Worm (Caenorhabditis elegans) whole organism, early embryonic: ENCODE data around the gene Y37H2A.14.

Experiments used
- B0310.2 ChIP-seq: sonication (generic microtip); optimal IDR thresholded peaks from 2 replicates; lab custom pipeline; 2016; ENCODE audit warnings: mild to moderate bottlenecking, missing genetic modification characterization, missing compliant biosample characterization
- F13C5.2 ChIP-seq: sonication (generic microtip); optimal IDR thresholded peaks from 2 replicates; lab custom pipeline; 2017; ENCODE audit warnings: mild to moderate bottlenecking, missing genetic modification characterization, inconsistent platforms, missing compliant biosample characterization
- aly-1 ChIP-seq: sonication (generic microtip); optimal IDR thresholded peaks from 2 replicates; lab custom pipeline; 2016; ENCODE audit warnings: missing genetic modification characterization, missing compliant biosample characterization
- ama-1 ChIP-seq: fragments of 150-350 bp; optimal IDR thresholded peaks from 2 replicates; lab custom pipeline; 2014
- ceh-13 ChIP-seq: fragments of 200-800 bp; sonication (Bioruptor generic); optimal IDR thresholded peaks from 2 replicates; lab custom pipeline; 2018; ENCODE audit warnings: mild to moderate bottlenecking, missing genetic modification characterization, missing compliant biosample characterization
- ceh-36 ChIP-seq: sonication (generic microtip); optimal IDR thresholded peaks from 2 replicates; lab custom pipeline; 2016; ENCODE audit warnings: missing genetic modification characterization, inconsistent platforms, missing compliant biosample characterization
- ets-7 ChIP-seq: sonication (generic microtip); optimal IDR thresholded peaks from 2 replicates; lab custom pipeline; 2016; ENCODE audit warnings: missing genotype, missing genetic modification characterization, missing compliant biosample characterization
- flt-1 ChIP-seq: fragments of 200-800 bp; sonication (Bioruptor generic); IDR thresholded peaks from 2 replicates; pipeline ENCODE4 v1.3.6; 2022; ENCODE audit warnings: missing genetic modification characterization, missing compliant biosample characterization
- hmbx-1 ChIP-seq: sonication (generic microtip); optimal IDR thresholded peaks from 2 replicates; lab custom pipeline; 2016; ENCODE audit warnings: mild to moderate bottlenecking, missing genetic modification characterization, missing compliant biosample characterization
- hmg-4 ChIP-seq: fragments of 200-800 bp; sonication (Bioruptor generic); optimal IDR thresholded peaks from 2 replicates; lab custom pipeline; 2018; ENCODE audit warnings: mild to moderate bottlenecking, missing genetic modification characterization, missing compliant biosample characterization
- hnd-1 ChIP-seq: sonication (generic microtip); optimal IDR thresholded peaks from 2 replicates; lab custom pipeline; 2016; ENCODE audit warnings: missing genetic modification characterization, missing compliant biosample characterization
- pes-1 ChIP-seq: fragments of 200-800 bp; sonication (Bioruptor generic); IDR thresholded peaks from 2 replicates; pipeline ENCODE4 v1.3.6; 2022; ENCODE audit warnings: missing genetic modification reagents, missing genetic modification characterization, missing compliant biosample characterization
- scrt-1 ChIP-seq: fragments of 200-800 bp; sonication (Bioruptor generic); IDR thresholded peaks from 2 replicates; pipeline ENCODE4 v1.3.6; 2022; ENCODE audit warnings: missing genetic modification characterization, missing compliant biosample characterization
- sea-1 ChIP-seq: fragments of 200-800 bp; sonication (Bioruptor generic); conservative IDR thresholded peaks from 2 replicates; pipeline ENCODE4 v1.3.6; 2022; ENCODE audit warnings: missing genetic modification characterization, missing compliant biosample characterization
- tbx-11 ChIP-seq: fragments of 200-800 bp; sonication (Bioruptor generic); IDR thresholded peaks from 2 replicates; pipeline ENCODE4 v1.3.6; 2022; ENCODE audit warnings: missing genetic modification characterization, missing compliant biosample characterization
- tbx-37 ChIP-seq: fragments of 200-800 bp; sonication (Bioruptor generic); conservative IDR thresholded peaks from 2 replicates; pipeline ENCODE4 v1.3.6; 2022; ENCODE audit warnings: missing genetic modification reagents, missing genetic modification characterization, missing compliant biosample characterization
- tra-4 ChIP-seq: sonication (generic microtip); optimal IDR thresholded peaks from 2 replicates; lab custom pipeline; 2017; ENCODE audit warnings: missing genetic modification characterization, missing compliant biosample characterization

Gene Y37H2A.14

DNA sequence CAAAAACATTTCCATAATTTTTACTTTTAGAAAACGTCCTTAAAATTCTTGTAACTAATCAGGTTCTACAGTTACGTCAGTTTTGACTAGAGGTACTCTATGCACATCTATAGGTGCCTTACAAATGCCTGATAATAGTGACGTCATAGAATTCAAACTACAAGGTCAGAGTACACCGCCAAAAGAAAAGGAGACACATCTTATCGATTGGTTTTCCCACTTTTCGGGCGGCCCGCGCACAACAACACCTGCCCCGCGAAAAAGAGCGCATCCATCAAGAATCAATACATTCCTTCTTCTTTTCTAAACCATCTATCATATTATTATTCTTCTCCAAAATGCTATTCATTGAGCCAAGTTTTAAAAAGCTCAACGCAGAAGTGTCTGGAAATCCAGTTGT lies 36.1 kb downstream of the Y37H2A.14 start, which contains the start of gene C31G12.1:
TSS of gene C31G12.1 (plus strand) at position 301 of the 400 bp plus-strand sequence.
- TF ChIP-seq tbx-11 (GFP tag; lab: Robert Waterston, UW) (no peak), hnd-1 (no peak), aly-1 (tag; lab: Kevin White, UChicago) (no peak), B0310.2 (tag; lab: Kevin White, UChicago) (no peak)

DNA sequence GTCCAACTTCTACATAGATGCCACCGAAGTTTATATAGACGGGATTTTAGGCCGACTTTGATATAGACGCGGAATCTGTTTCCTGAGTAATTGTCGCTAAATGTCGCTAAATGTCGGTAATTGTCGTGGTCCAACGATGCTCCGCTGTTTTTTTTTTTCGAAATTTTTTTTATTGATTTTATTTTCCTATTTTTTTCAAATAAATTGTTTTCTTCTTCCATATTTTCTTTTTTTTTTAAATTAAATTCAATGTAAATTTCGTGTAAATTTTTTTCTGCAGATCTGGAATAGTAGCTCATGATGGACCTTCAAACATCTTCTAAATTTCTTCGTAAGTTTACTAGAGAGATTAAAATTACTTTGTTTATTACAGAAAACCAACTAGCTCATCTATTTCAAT lies 41.4 kb downstream of the Y37H2A.14 start, which contains the start of gene C31G12.3:
TSS of gene C31G12.3 (plus strand) at position 301 of the 400 bp plus-strand sequence.
- no peak for TF ChIP-seq ama-1 (lab: Kevin White, UChicago)
- TF ChIP-seq B0310.2 (tag; lab: Kevin White, UChicago) = no peak
- no peak for TF ChIP-seq ceh-36 (tag; lab: Kevin White, UChicago)
- no peak for TF ChIP-seq ceh-13 (GFP tag; lab: Kevin White, UChicago)
- no peak for TF ChIP-seq hmbx-1 (tag; lab: Kevin White, UChicago)
- no peak for TF ChIP-seq tbx-11 (GFP tag; lab: Robert Waterston, UW)
- TF ChIP-seq hmg-4 (GFP tag; lab: Kevin White, UChicago) = no peak
- TF ChIP-seq F13C5.2 (tag; lab: Kevin White, UChicago) = no peak
- no peak for TF ChIP-seq tbx-37 (GFP tag; lab: Robert Waterston, UW)
- TF ChIP-seq scrt-1 = no peak
- no peak for TF ChIP-seq pes-1
- TF ChIP-seq hnd-1 = no peak
- TF ChIP-seq sea-1 (GFP tag; lab: Robert Waterston, UW) = no peak
- TF ChIP-seq aly-1 (tag; lab: Kevin White, UChicago) = no peak
- no peak for TF ChIP-seq tra-4
- TF ChIP-seq ets-7 (tag; lab: Kevin White, UChicago) = no peak
- no peak for TF ChIP-seq flt-1 (GFP tag; lab: Robert Waterston, UW)

ce11 chrV:18188328-18188727 lies 44.8 kb downstream of the Y37H2A.14 start, which contains the start of gene clec-245:
TSS of gene clec-245 (minus strand) at chrV:18188428.
- no peak for TF ChIP-seq ceh-36 (tag; lab: Kevin White, UChicago)
- TF ChIP-seq sea-1 (GFP tag; lab: Robert Waterston, UW) = no peak
- no peak for TF ChIP-seq aly-1 (tag; lab: Kevin White, UChicago)
- TF ChIP-seq tbx-11 (GFP tag; lab: Robert Waterston, UW) = no peak
- TF ChIP-seq hmg-4 (GFP tag; lab: Kevin White, UChicago) = no peak
- no peak for TF ChIP-seq F13C5.2 (tag; lab: Kevin White, UChicago)
- no peak for TF ChIP-seq scrt-1
- no peak for TF ChIP-seq ceh-13 (GFP tag; lab: Kevin White, UChicago)
- no peak for TF ChIP-seq ets-7 (tag; lab: Kevin White, UChicago)
- TF ChIP-seq hnd-1 = no peak
- no peak for TF ChIP-seq tbx-37 (GFP tag; lab: Robert Waterston, UW)
- TF ChIP-seq flt-1 (GFP tag; lab: Robert Waterston, UW) = no peak
- no peak for TF ChIP-seq ama-1 (lab: Kevin White, UChicago)
- no peak for TF ChIP-seq B0310.2 (tag; lab: Kevin White, UChicago)
- no peak for TF ChIP-seq pes-1

ce11 chrV:18189181-18189580 lies 45.6 kb downstream of the Y37H2A.14 start, which contains the start of gene clec-246:
TSS of gene clec-246 (plus strand) at chrV:18189481.
- no peak for TF ChIP-seq pes-1

DNA sequence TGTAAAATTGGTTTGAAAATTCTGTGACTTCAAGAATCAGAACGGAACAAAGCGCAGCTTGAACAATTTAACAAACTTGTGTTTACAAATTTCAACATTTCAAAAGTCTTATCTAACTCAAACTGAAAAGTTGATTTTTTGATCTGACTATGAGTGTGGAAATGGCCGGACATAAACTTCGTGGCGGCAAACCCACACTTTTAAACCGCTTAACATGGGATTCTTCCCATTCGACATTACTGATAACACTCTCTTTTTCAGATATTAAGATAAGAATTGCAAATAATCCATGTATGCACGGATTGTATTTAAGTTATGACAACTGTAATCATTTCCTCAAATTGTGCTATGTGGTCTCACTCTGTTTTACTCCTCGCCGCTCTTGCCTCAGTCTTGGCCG lies 47.6 kb downstream of the Y37H2A.14 start, which contains the start of gene clec-42:
TSS of gene clec-42 (plus strand) at position 285 of the 400 bp plus-strand sequence.
- TF ChIP-seq hmg-4 (GFP tag; lab: Kevin White, UChicago) (no peak), tbx-11 (GFP tag; lab: Robert Waterston, UW) (no peak), ceh-13 (GFP tag; lab: Kevin White, UChicago) (no peak), sea-1 (GFP tag; lab: Robert Waterston, UW) (no peak), F13C5.2 (tag; lab: Kevin White, UChicago) (no peak), scrt-1 (no peak), ceh-36 (tag; lab: Kevin White, UChicago) (no peak), B0310.2 (tag; lab: Kevin White, UChicago) (no peak), pes-1 (no peak), hnd-1 (no peak), hmbx-1 (tag; lab: Kevin White, UChicago) (no peak), aly-1 (tag; lab: Kevin White, UChicago) (no peak), tbx-37 (GFP tag; lab: Robert Waterston, UW) (no peak), ama-1 (lab: Kevin White, UChicago) (no peak), ets-7 (tag; lab: Kevin White, UChicago) (no peak), flt-1 (GFP tag; lab: Robert Waterston, UW) (no peak)
